Worm (Caenorhabditis elegans) whole organism, L4 larva: Measurements from ENCODE around the gene sru-37.

Experiments used
- F26F4.8 ChIP-seq: fragments of 200-800 bp; sonication (Bioruptor generic); conservative IDR thresholded peaks from 2 replicates; pipeline ENCODE4 v1.3.6; 2022; ENCODE audit warnings: missing genetic modification characterization, missing compliant biosample characterization
- F49E8.2 ChIP-seq: sonication (generic microtip); optimal IDR thresholded peaks from 2 replicates; lab custom pipeline; 2016; ENCODE audit warnings: missing compliant biosample characterization, mild to moderate bottlenecking, missing genetic modification characterization, borderline replicate concordance
- T20F7.1 ChIP-seq: fragments of 200-800 bp; sonication (Bioruptor generic); optimal IDR thresholded peaks from 2 replicates; lab custom pipeline; 2018; ENCODE audit warnings: mild to moderate bottlenecking, missing genetic modification characterization, missing compliant biosample characterization
- Y48G9A.11 ChIP-seq: fragments of 200-800 bp; sonication (Bioruptor generic); IDR thresholded peaks from 2 replicates; pipeline ENCODE4 v1.3.6; 2022; ENCODE audit warnings: missing genetic modification reagents, missing genetic modification characterization, missing compliant biosample characterization
- ama-1 ChIP-seq: fragments of 150-350 bp; optimal IDR thresholded peaks from 2 replicates; lab custom pipeline; 2014; ENCODE audit warnings: inconsistent platforms, mixed read lengths
- attf-4 ChIP-seq: sonication (generic microtip); optimal IDR thresholded peaks from 3 replicates; lab custom pipeline; 2017; ENCODE audit warnings: missing biosample characterization, missing genetic modification characterization
- ceh-20 ChIP-seq: fragments of 200-800 bp; sonication (Bioruptor generic); IDR thresholded peaks from 2 replicates; pipeline ENCODE4 v1.3.6; 2022; ENCODE audit warnings: missing genetic modification reagents, missing genetic modification characterization, missing compliant biosample characterization
- ceh-44 ChIP-seq: fragments of 200-800 bp; sonication (Bioruptor generic); IDR thresholded peaks from 2 replicates; pipeline ENCODE4 v1.3.6; 2022; ENCODE audit warnings: missing genetic modification reagents, missing genetic modification characterization, missing compliant biosample characterization
- ceh-82 ChIP-seq: sonication (generic microtip); optimal IDR thresholded peaks from 2 replicates; lab custom pipeline; 2017; ENCODE audit warnings: missing biosample characterization, missing genetic modification characterization
- ces-1 ChIP-seq: fragments of 150-350 bp; sonication (generic microtip); optimal IDR thresholded peaks from 4 replicates; lab custom pipeline; 2014; ENCODE audit warnings: missing biosample characterization, missing genetic modification reagents, missing genetic modification characterization
- cey-2 ChIP-seq: sonication (generic microtip); optimal IDR thresholded peaks from 3 replicates; lab custom pipeline; 2017; ENCODE audit warnings: missing genetic modification characterization, mild to moderate bottlenecking, missing compliant biosample characterization, antibody characterized with exemption, borderline replicate concordance; ENCODE audit not compliant: insufficient read depth
- daf-16 ChIP-seq, 3 experiments: sonication (generic microtip); optimal IDR thresholded peaks; 2 replicates each; lab custom pipeline; 2016 to 2017; ENCODE audit warnings: missing genetic modification characterization in 3 of 3, missing genetic modification reagents in 3 of 3, mild to moderate bottlenecking in 2 of 3, missing compliant biosample characterization in 2 of 3, missing biosample characterization in 1 of 3, moderate library complexity in 1 of 3
- daf-8 ChIP-seq: fragments of 200-800 bp; sonication (Bioruptor generic); IDR thresholded peaks from 2 replicates; pipeline ENCODE4 v1.3.6; 2022; ENCODE audit warnings: missing genetic modification characterization, missing compliant biosample characterization
- dmd-9 ChIP-seq: fragments of 200-800 bp; sonication (Bioruptor generic); IDR thresholded peaks from 2 replicates; pipeline ENCODE4 v1.3.6; 2022; ENCODE audit warnings: missing genetic modification reagents, missing genetic modification characterization, missing compliant biosample characterization
- egl-43 ChIP-seq: fragments of 200-800 bp; sonication (Bioruptor generic); IDR thresholded peaks from 2 replicates; pipeline ENCODE4 v1.3.6; 2022; ENCODE audit warnings: missing genetic modification reagents, missing genetic modification characterization, missing compliant biosample characterization
- fos-1 ChIP-seq: fragments of 150-350 bp; optimal IDR thresholded peaks from 2 replicates; lab custom pipeline; 2014; ENCODE audit warnings: missing biosample characterization, missing genetic modification characterization
- gei-8 ChIP-seq: fragments of 200-800 bp; sonication (Bioruptor generic); optimal IDR thresholded peaks from 2 replicates; lab custom pipeline; 2018; ENCODE audit warnings: mild to moderate bottlenecking, missing genetic modification characterization, missing compliant biosample characterization
- hif-1 ChIP-seq, 2 experiments: sonication (generic microtip); optimal IDR thresholded peaks; 2 replicates each; lab custom pipeline; 2016 to 2017; ENCODE audit warnings: missing compliant biosample characterization in 2 of 2, missing genetic modification characterization in 2 of 2, missing genetic modification reagents in 2 of 2, missing genotype in 2 of 2, mild to moderate bottlenecking in 1 of 2
- jun-1 ChIP-seq: fragments of 150-350 bp; optimal IDR thresholded peaks from 2 replicates; lab custom pipeline; 2014; ENCODE audit warnings: missing biosample characterization, missing genetic modification reagents, missing genetic modification characterization
- lim-7 ChIP-seq: fragments of 200-800 bp; sonication (Bioruptor generic); IDR thresholded peaks from 2 replicates; pipeline ENCODE4 v1.3.6; 2022; ENCODE audit warnings: missing genetic modification characterization, missing compliant biosample characterization
- lin-13 ChIP-seq: fragments of 150-350 bp; optimal IDR thresholded peaks from 2 replicates; lab custom pipeline; 2014; ENCODE audit warnings: missing biosample characterization, missing genetic modification reagents, missing genetic modification characterization
- lin-39 ChIP-seq: fragments of 150-350 bp; optimal IDR thresholded peaks from 2 replicates; lab custom pipeline; 2014; ENCODE audit warnings: missing biosample characterization, missing genetic modification reagents, missing genetic modification characterization
- lir-3 ChIP-seq: sonication (generic microtip); optimal IDR thresholded peaks from 2 replicates; lab custom pipeline; 2016; ENCODE audit warnings: mild to moderate bottlenecking, missing genetic modification characterization, missing compliant biosample characterization
- madf-9 ChIP-seq: fragments of 200-800 bp; sonication (Bioruptor generic); conservative IDR thresholded peaks from 2 replicates; pipeline ENCODE4 v1.3.6; 2022; ENCODE audit warnings: missing genetic modification reagents, missing genetic modification characterization, missing compliant biosample characterization
- mep-1 ChIP-seq: fragments of 150-350 bp; sonication (generic microtip); optimal IDR thresholded peaks from 3 replicates; lab custom pipeline; 2014; ENCODE audit warnings: missing biosample characterization, missing genetic modification characterization
- mxl-2 ChIP-seq: fragments of 200-800 bp; sonication (Bioruptor generic); conservative IDR thresholded peaks from 2 replicates; pipeline ENCODE4 v1.3.6; 2022; ENCODE audit warnings: missing genetic modification reagents, missing genetic modification characterization, missing compliant biosample characterization
- nhr-102 ChIP-seq: sonication (generic microtip); optimal IDR thresholded peaks from 2 replicates; lab custom pipeline; 2016; ENCODE audit warnings: mild to moderate bottlenecking, missing genetic modification characterization, moderate library complexity, missing compliant biosample characterization
- nhr-111 ChIP-seq: fragments of 200-800 bp; sonication (Bioruptor generic); optimal IDR thresholded peaks from 2 replicates; lab custom pipeline; 2018; ENCODE audit warnings: mild to moderate bottlenecking, missing genetic modification characterization, missing compliant biosample characterization
- nhr-28 ChIP-seq: fragments of 150-350 bp; optimal IDR thresholded peaks from 2 replicates; lab custom pipeline; 2014; ENCODE audit warnings: missing biosample characterization, missing genetic modification characterization
- php-3 ChIP-seq: fragments of 200-800 bp; sonication (Bioruptor generic); IDR thresholded peaks from 2 replicates; pipeline ENCODE4 v1.3.6; 2022; ENCODE audit warnings: missing genetic modification reagents, missing genetic modification characterization, missing compliant biosample characterization
- pqm-1 ChIP-seq: sonication (generic microtip); optimal IDR thresholded peaks from 2 replicates; lab custom pipeline; 2017; ENCODE audit warnings: missing biosample characterization, missing genetic modification characterization
- rbr-2 ChIP-seq: sonication (generic microtip); optimal IDR thresholded peaks from 2 replicates; lab custom pipeline; 2016; ENCODE audit warnings: missing genotype, missing genetic modification characterization, missing compliant biosample characterization
- skn-1 ChIP-seq: fragments of 150-350 bp; optimal IDR thresholded peaks from 2 replicates; lab custom pipeline; 2014; ENCODE audit warnings: missing biosample characterization, missing genetic modification characterization
- spr-3 ChIP-seq: fragments of 200-800 bp; sonication (Bioruptor generic); optimal IDR thresholded peaks from 2 replicates; lab custom pipeline; 2018; ENCODE audit warnings: mild to moderate bottlenecking, missing genetic modification characterization, missing compliant biosample characterization
- tra-1 ChIP-seq: fragments of 200-800 bp; sonication (Bioruptor generic); IDR thresholded peaks from 2 replicates; pipeline ENCODE4 v1.3.6; 2022; ENCODE audit warnings: missing genetic modification reagents, missing genetic modification characterization, missing compliant biosample characterization
- unc-130 ChIP-seq: sonication (generic microtip); optimal IDR thresholded peaks from 2 replicates; lab custom pipeline; 2016; ENCODE audit warnings: missing genetic modification reagents, missing genetic modification characterization, missing compliant biosample characterization
- unc-39 ChIP-seq: sonication (generic microtip); optimal IDR thresholded peaks from 2 replicates; lab custom pipeline; 2017; ENCODE audit warnings: missing biosample characterization, missing genetic modification characterization
- unc-62 ChIP-seq, 3 experiments: fragments of 150-350 bp in 1 of 3; sonication (generic microtip); optimal IDR thresholded peaks in 2 of 3; peaks in 1 of 3; 1 replicate in 1 of 3; 2 replicates in 2 of 3; lab custom pipeline; 2014 to 2017; ENCODE audit warnings: missing biosample characterization in 3 of 3, missing genetic modification characterization in 3 of 3, missing genetic modification reagents in 3 of 3, missing genotype in 1 of 3
- zag-1 ChIP-seq: fragments of 150-350 bp; optimal IDR thresholded peaks from 2 replicates; lab custom pipeline; 2014; ENCODE audit warnings: missing biosample characterization, missing genetic modification characterization
- ztf-7 ChIP-seq: fragments of 150-350 bp; optimal IDR thresholded peaks from 2 replicates; lab custom pipeline; 2014; ENCODE audit warnings: missing biosample characterization, missing genetic modification characterization

sru-37 gene

ce11 chrV:9805161-9805560 lies at the start of gene sru-37:
Gene sru-37 (plus strand): TSS chrV:9805461.
- no peak for TF ChIP-seq Y48G9A.11 (GFP tag; lab: Robert Waterston, UW)

- TF ChIP-seq unc-130 (GFP tag; lab: Kevin White, UChicago) (no peak), pqm-1 (tag; lab: Kevin White, UChicago) (no peak), F26F4.8 (GFP tag; lab: Robert Waterston, UW) (no peak), daf-8 (GFP tag; lab: Robert Waterston, UW) (no peak), unc-62 (GFP tag; optimal IDR thresholded peaks at IDR 0.05 in 1 of 2; lab: Kevin White, UChicago) (no peak), unc-62 (tag; optimal IDR thresholded peaks at IDR 0.05; lab: Kevin White, UChicago) (no peak), T20F7.1 (GFP tag; lab: Kevin White, UChicago) (no peak), skn-1 (tag; lab: Kevin White, UChicago) (no peak), F49E8.2 (tag; lab: Kevin White, UChicago) (no peak), Y48G9A.11 (GFP tag; lab: Robert Waterston, UW) (no peak), ces-1 (GFP tag; lab: Kevin White, UChicago) (no peak), ama-1 (no peak), ceh-20 (GFP tag; lab: Robert Waterston, UW) (no peak), mep-1 (tag; lab: Kevin White, UChicago) (no peak), rbr-2 (tag; lab: Kevin White, UChicago) (no peak), nhr-111 (GFP tag; lab: Kevin White, UChicago) (no peak), attf-4 (tag; lab: Kevin White, UChicago) (no peak), nhr-102 (tag; lab: Kevin White, UChicago) (no peak), lim-7 (GFP tag; lab: Robert Waterston, UW) (no peak), ceh-44 (GFP tag; lab: Robert Waterston, UW) (no peak)
Observed at ce11 chrV:9755725-9756124, 49.5 kb upstream of the sru-37 start, which contains the start of gene F58E6.8. Gene F58E6.8 (minus strand): TSS chrV:9755825.

- TF ChIP-seq unc-39, result no peak
- peak; percentile 31 for TF ChIP-seq pqm-1 (tag; lab: Kevin White, UChicago)
- TF ChIP-seq tra-1 (GFP tag; lab: Robert Waterston, UW), result no peak
- TF ChIP-seq cey-2, result no peak
- no peak for TF ChIP-seq lin-39 (tag; lab: Kevin White, UChicago)
- no peak for TF ChIP-seq ceh-82 (tag; lab: Kevin White, UChicago)
- no peak for TF ChIP-seq spr-3 (GFP tag; lab: Kevin White, UChicago)
- peak; percentile 92 for TF ChIP-seq ztf-7 (tag; lab: Kevin White, UChicago)
- no peak for TF ChIP-seq jun-1 (tag; lab: Kevin White, UChicago)
- no peak for TF ChIP-seq lir-3 (tag; lab: Kevin White, UChicago)
- TF ChIP-seq lin-13, result no peak
- TF ChIP-seq zag-1, result no peak
- TF ChIP-seq nhr-28, result no peak
- no peak for TF ChIP-seq madf-9 (GFP tag; lab: Robert Waterston, UW)
- no peak for TF ChIP-seq fos-1
- TF ChIP-seq php-3, result peak; percentile 66
- TF ChIP-seq Y48G9A.11 (GFP tag; lab: Robert Waterston, UW), result no peak
- no peak for TF ChIP-seq gei-8 (GFP tag; lab: Kevin White, UChicago)
- no peak for TF ChIP-seq mxl-2 (GFP tag; lab: Robert Waterston, UW)
- no peak for TF ChIP-seq nhr-111 (GFP tag; lab: Kevin White, UChicago)
- no peak for TF ChIP-seq egl-43
- no peak for TF ChIP-seq hif-1 (tag; optimal IDR thresholded peaks at IDR 0.05; lab: Kevin White, UChicago)
- TF ChIP-seq daf-16 (GFP tag; optimal IDR thresholded peaks at IDR 0.05; lab: Kevin White, UChicago), result no peak
- TF ChIP-seq daf-16 (tag; optimal IDR thresholded peaks at IDR 0.05; lab: Kevin White, UChicago), result no peak
- no peak for TF ChIP-seq dmd-9 (GFP tag; lab: Robert Waterston, UW)
Observed at ce11 chrV:9756242-9756641, 49.0 kb upstream of the sru-37 start, which contains the start of gene hrg-3. Gene hrg-3 (plus strand): TSS chrV:9756468.
